Worm (Caenorhabditis elegans): ENCODE results near the gene ZK688.11.
A peak's percentile ranks its signal among the peaks of the same experiment; 100 is the strongest.

Gene ZK688.11

DNA sequence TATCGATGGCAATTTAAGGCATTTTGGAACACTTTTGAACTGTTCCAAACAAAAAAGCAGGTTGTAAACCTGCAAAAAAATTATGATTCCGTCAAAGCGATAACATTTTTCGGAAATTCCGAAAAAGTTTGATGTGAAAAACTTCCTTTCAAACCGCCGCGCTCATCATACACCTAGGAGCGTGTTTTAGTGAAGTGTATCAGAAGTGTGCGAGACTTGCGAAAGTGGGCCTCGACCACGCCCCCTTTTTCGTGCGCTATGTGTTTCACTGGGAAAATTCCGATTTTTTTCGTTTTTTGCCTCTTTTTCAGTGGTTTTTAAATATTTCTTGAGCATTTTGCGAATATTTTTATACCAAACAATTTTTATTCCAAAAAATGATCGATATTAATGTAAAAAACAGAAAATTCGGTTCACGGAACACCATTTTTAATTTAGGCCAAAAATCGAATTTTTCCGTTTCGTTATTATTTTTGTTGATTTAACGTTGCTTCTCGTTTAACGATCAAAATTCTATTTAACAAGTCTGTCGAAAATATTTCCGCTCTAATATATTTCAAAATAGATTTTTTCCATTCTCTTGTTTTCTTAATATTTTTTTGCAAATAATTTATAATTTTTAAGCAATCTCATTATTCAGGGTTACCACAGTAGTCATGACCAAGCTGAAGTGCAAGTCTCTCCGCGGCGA is 30.1 kb downstream of the ZK688.11 start, which contains the start of gene rpl-35 (continued):
- TF ChIP-seq sdc-2 (tag; optimal IDR thresholded peaks at IDR 0.05) (peak; percentile 78), nfya-1 (tag; optimal IDR thresholded peaks at IDR 0.05) (peak; percentile 99), dve-1 (tag; optimal IDR thresholded peaks at IDR 0.05) (peak; percentile 97), sox-2 (GFP tag; IDR thresholded peaks at IDR 0.05) (peak; percentile 84), sox-4 (tag; optimal IDR thresholded peaks at IDR 0.05) (peak; percentile 78), unc-86 (tag; optimal IDR thresholded peaks at IDR 0.05) (peak; percentile 98), unc-3 (GFP tag; conservative IDR thresholded peaks at IDR 0.05) (peak; percentile 84), unc-3 (tag; optimal IDR thresholded peaks at IDR 0.05) (peak; percentile 80), pqm-1 (tag; optimal IDR thresholded peaks at IDR 0.05) (peak; percentile 89), ttx-3 (tag; optimal IDR thresholded peaks at IDR 0.05) (peak; percentile 79), npax-4 (tag; optimal IDR thresholded peaks at IDR 0.05) (no peak), ceh-45 (GFP tag; IDR thresholded peaks at IDR 0.05) (peak; percentile 83), tbx-2 (tag; optimal IDR thresholded peaks at IDR 0.05) (peak; percentile 98), hlh-15 (tag; optimal IDR thresholded peaks at IDR 0.05) (peak; percentile 30), odd-2 (tag; optimal IDR thresholded peaks at IDR 0.05) (no peak), ztf-16 (tag; optimal IDR thresholded peaks at IDR 0.05) (peak; percentile 93), ahr-1 (tag; optimal IDR thresholded peaks at IDR 0.05) (peak; percentile 79), ceh-6 (GFP tag; optimal IDR thresholded peaks at IDR 0.05) (peak; percentile 75), pag-3 (tag; optimal IDR thresholded peaks at IDR 0.05; ENCODE audit: borderline replicate concordance) (no peak), ceh-22 (tag; optimal IDR thresholded peaks at IDR 0.05) (peak; percentile 84), hlh-8 (tag; optimal IDR thresholded peaks at IDR 0.05) (peak; percentile 87), K09A11.1 (tag; optimal IDR thresholded peaks at IDR 0.05; ENCODE audit: insufficient read depth) (peak; percentile 91), T23F11.4 (GFP tag; optimal IDR thresholded peaks at IDR 0.05) (peak; percentile 82), K02D7.2 (tag; optimal IDR thresholded peaks at IDR 0.05) (peak; percentile 77), C08G9.2 (tag; optimal IDR thresholded peaks at IDR 0.05) (peak; percentile 86), unc-55 (GFP tag; optimal IDR thresholded peaks at IDR 0.05) (peak; percentile 83), ceh-34 (tag; optimal IDR thresholded peaks at IDR 0.05) (peak; percentile 99), hlh-30 (tag; optimal IDR thresholded peaks at IDR 0.05; ENCODE audit: insufficient read depth) (peak; percentile 88), fax-1 (tag; optimal IDR thresholded peaks at IDR 0.05) (peak; percentile 58), ceh-31 (tag; optimal IDR thresholded peaks at IDR 0.05) (peak; percentile 98), syd-9 (tag; optimal IDR thresholded peaks at IDR 0.05) (peak; percentile 92), eyg-1 (tag; optimal IDR thresholded peaks at IDR 0.05) (peak; percentile 30), pha-4 (tag; optimal IDR thresholded peaks at IDR 0.05) (no peak), pha-2 (tag; optimal IDR thresholded peaks at IDR 0.05) (peak; percentile 57), nhr-232 (tag; optimal IDR thresholded peaks at IDR 0.05) (no peak)

DNA sequence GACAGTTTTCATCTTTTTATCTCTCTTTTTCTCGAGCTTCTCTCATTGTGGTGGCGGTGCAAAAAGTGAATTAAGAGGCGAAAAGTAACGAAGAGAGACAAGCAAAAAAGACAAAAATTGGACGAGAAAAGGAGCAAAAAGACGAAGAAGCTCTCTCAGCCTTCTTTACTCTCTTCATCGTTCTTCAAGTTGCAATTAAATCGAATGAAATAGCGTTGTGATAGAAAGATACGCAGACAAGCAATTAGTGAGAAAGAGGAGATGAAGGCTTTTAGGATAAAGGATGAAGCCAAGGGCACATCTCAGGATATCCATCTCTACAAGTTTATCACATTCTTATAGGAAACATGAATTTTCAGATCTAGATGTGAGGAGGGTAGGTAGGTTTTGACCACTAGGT is 36.6 kb downstream of the ZK688.11 start:
- TF ChIP-seq ceh-48 (tag; optimal IDR thresholded peaks at IDR 0.05): no peak
- peak; percentile 6 for TF ChIP-seq nfya-1 (tag; optimal IDR thresholded peaks at IDR 0.05)
- TF ChIP-seq unc-42 (tag; optimal IDR thresholded peaks at IDR 0.05): peak; percentile 27

DNA sequence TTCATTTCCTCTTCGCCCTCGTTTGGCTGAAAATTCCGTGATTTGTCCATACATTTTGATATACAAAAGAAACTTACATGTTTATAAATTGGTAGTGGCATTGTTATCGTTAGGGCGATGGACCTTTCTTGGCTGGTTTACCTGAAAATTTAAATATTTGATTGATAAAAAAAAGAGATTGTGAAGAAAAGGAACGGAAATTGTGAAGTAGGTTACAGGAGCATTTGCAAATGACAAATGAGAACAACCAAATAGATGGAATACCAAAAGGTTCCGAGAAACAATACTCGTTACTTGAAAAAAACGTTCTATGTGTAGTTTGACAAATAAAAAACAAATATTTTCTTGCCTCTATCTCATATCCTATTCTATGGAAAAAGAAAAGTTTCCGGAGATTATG is 41.2 kb downstream of the ZK688.11 start, which contains the start of gene ZK652.8:
ZK652.8 (minus strand) TSS at position 101 of the 400 bp plus-strand sequence.
- TF ChIP-seq unc-86 (tag; optimal IDR thresholded peaks at IDR 0.05) (no peak), elt-2 (tag; optimal IDR thresholded peaks at IDR 0.05) (no peak), ahr-1 (tag; optimal IDR thresholded peaks at IDR 0.05) (no peak), ceh-30 (tag; optimal IDR thresholded peaks at IDR 0.05) (no peak), ceh-14 (tag; optimal IDR thresholded peaks at IDR 0.05) (no peak), ceh-19 (GFP tag; optimal IDR thresholded peaks at IDR 0.05) (no peak), unc-3 (GFP tag; conservative IDR thresholded peaks at IDR 0.05) (no peak), unc-3 (tag; optimal IDR thresholded peaks at IDR 0.05) (no peak), nfya-1 (tag; optimal IDR thresholded peaks at IDR 0.05) (no peak), zip-5 (tag; optimal IDR thresholded peaks at IDR 0.05) (no peak), unc-55 (GFP tag; optimal IDR thresholded peaks at IDR 0.05) (no peak)
